Worm (Caenorhabditis elegans) whole organism, L2 larva: Measurements from ENCODE around the gene C30G12.2.

Experiments used
- C34F6.9 ChIP-seq: fragments of 150-350 bp; optimal IDR thresholded peaks from 2 replicates; lab custom pipeline; 2014; ENCODE audit warnings: missing biosample characterization, missing genetic modification characterization
- R02D3.7 ChIP-seq: fragments of 150-350 bp; optimal IDR thresholded peaks from 2 replicates; lab custom pipeline; 2014; ENCODE audit warnings: missing biosample characterization, missing genetic modification characterization
- Y55F3AM.14 ChIP-seq: fragments of 200-800 bp; sonication (Bioruptor generic); optimal IDR thresholded peaks from 2 replicates; lab custom pipeline; 2018; ENCODE audit warnings: mild to moderate bottlenecking, missing genetic modification characterization, missing compliant biosample characterization
- ZK546.5 ChIP-seq: sonication (generic microtip); optimal IDR thresholded peaks from 2 replicates; lab custom pipeline; 2017; ENCODE audit warnings: missing biosample characterization, missing genetic modification characterization
- alr-1 ChIP-seq: fragments of 150-350 bp; optimal IDR thresholded peaks from 2 replicates; lab custom pipeline; 2014; ENCODE audit warnings: missing biosample characterization, missing genetic modification characterization
- aly-2 ChIP-seq: fragments of 150-350 bp; optimal IDR thresholded peaks from 2 replicates; lab custom pipeline; 2014; ENCODE audit warnings: missing biosample characterization, missing genetic modification characterization
- ama-1 ChIP-seq: fragments of 150-350 bp; optimal IDR thresholded peaks from 2 replicates; lab custom pipeline; 2018; ENCODE audit warnings: inconsistent platforms
- blmp-1 ChIP-seq: sonication (generic microtip); optimal IDR thresholded peaks from 2 replicates; lab custom pipeline; 2017; ENCODE audit warnings: missing genetic modification characterization, mild to moderate bottlenecking, missing compliant biosample characterization, antibody characterized with exemption, moderate library complexity; ENCODE audit not compliant: insufficient read depth
- ceh-16 ChIP-seq: fragments of 150-350 bp; optimal IDR thresholded peaks from 2 replicates; lab custom pipeline; 2014; ENCODE audit warnings: missing biosample characterization, missing genetic modification characterization
- ceh-82 ChIP-seq: fragments of 150-350 bp; optimal IDR thresholded peaks from 2 replicates; lab custom pipeline; 2014; ENCODE audit warnings: missing biosample characterization, missing genetic modification characterization
- crh-2 ChIP-seq: sonication (generic microtip); optimal IDR thresholded peaks from 2 replicates; lab custom pipeline; 2017; ENCODE audit warnings: missing biosample characterization, missing genetic modification characterization
- egl-27 ChIP-seq: sonication (generic microtip); optimal IDR thresholded peaks from 3 replicates; lab custom pipeline; 2017; ENCODE audit warnings: missing biosample characterization, missing genetic modification reagents, missing genetic modification characterization
- elt-1 ChIP-seq: fragments of 150-350 bp; optimal IDR thresholded peaks from 2 replicates; lab custom pipeline; 2014; ENCODE audit warnings: missing biosample characterization, missing genetic modification characterization
- elt-3 ChIP-seq: sonication (generic microtip); optimal IDR thresholded peaks from 2 replicates; lab custom pipeline; 2017; ENCODE audit warnings: missing biosample characterization, missing genetic modification characterization
- fos-1 ChIP-seq: fragments of 150-350 bp; optimal IDR thresholded peaks from 2 replicates; lab custom pipeline; 2014; ENCODE audit warnings: missing biosample characterization, missing genetic modification characterization
- gmeb-1 ChIP-seq: fragments of 150-350 bp; optimal IDR thresholded peaks from 2 replicates; lab custom pipeline; 2014; ENCODE audit warnings: missing biosample characterization, missing genetic modification characterization
- lin-11 ChIP-seq: fragments of 150-350 bp; sonication (generic microtip); optimal IDR thresholded peaks from 2 replicates; lab custom pipeline; 2014; ENCODE audit warnings: missing biosample characterization, missing genetic modification characterization, inconsistent platforms, mixed read lengths
- lin-13 ChIP-seq: fragments of 150-350 bp; optimal IDR thresholded peaks from 2 replicates; lab custom pipeline; 2014; ENCODE audit warnings: missing biosample characterization, missing genetic modification reagents, missing genetic modification characterization
- lin-39 ChIP-seq: fragments of 150-350 bp; optimal IDR thresholded peaks from 2 replicates; lab custom pipeline; 2014; ENCODE audit warnings: missing biosample characterization, missing genetic modification reagents, missing genetic modification characterization
- lsy-2 ChIP-seq, 2 experiments: fragments of 150-350 bp in 1 of 2; sonication (generic microtip) in 1 of 2; optimal IDR thresholded peaks; 2 replicates each; lab custom pipeline; 2014 to 2017; ENCODE audit warnings: missing biosample characterization in 2 of 2, missing genetic modification characterization in 2 of 2
- mab-5 ChIP-seq: fragments of 150-350 bp; optimal IDR thresholded peaks from 2 replicates; lab custom pipeline; 2014; ENCODE audit warnings: missing biosample characterization, missing genetic modification characterization
- mbf-1 ChIP-seq: sonication (generic microtip); optimal IDR thresholded peaks from 2 replicates; lab custom pipeline; 2017; ENCODE audit warnings: missing biosample characterization, missing genetic modification characterization
- mdl-1 ChIP-seq, 2 experiments: fragments of 150-350 bp in 1 of 2; sonication (generic microtip) in 1 of 2; optimal IDR thresholded peaks; 2 replicates each; lab custom pipeline; 2017; ENCODE audit warnings: missing biosample characterization in 2 of 2, missing genetic modification characterization in 2 of 2
- nhr-10 ChIP-seq: sonication (generic microtip); optimal IDR thresholded peaks from 2 replicates; lab custom pipeline; 2017; ENCODE audit warnings: missing biosample characterization, missing genetic modification characterization
- nhr-11 ChIP-seq: fragments of 150-350 bp; optimal IDR thresholded peaks from 2 replicates; lab custom pipeline; 2014; ENCODE audit warnings: missing biosample characterization, missing genetic modification characterization
- nhr-12 ChIP-seq: fragments of 150-350 bp; optimal IDR thresholded peaks from 2 replicates; lab custom pipeline; 2014; ENCODE audit warnings: missing biosample characterization, missing genetic modification characterization
- nhr-129 ChIP-seq: fragments of 150-350 bp; optimal IDR thresholded peaks from 2 replicates; lab custom pipeline; 2014; ENCODE audit warnings: missing biosample characterization, missing genetic modification characterization
- nhr-21 ChIP-seq: fragments of 150-350 bp; optimal IDR thresholded peaks from 2 replicates; lab custom pipeline; 2014; ENCODE audit warnings: missing biosample characterization, missing genetic modification characterization
- nhr-23 ChIP-seq: fragments of 150-350 bp; optimal IDR thresholded peaks from 2 replicates; lab custom pipeline; 2014; ENCODE audit warnings: missing biosample characterization, missing genetic modification reagents, missing genetic modification characterization
- nhr-237 ChIP-seq: fragments of 150-350 bp; optimal IDR thresholded peaks from 2 replicates; lab custom pipeline; 2014; ENCODE audit warnings: missing biosample characterization, missing genetic modification characterization
- nhr-25 ChIP-seq: fragments of 150-350 bp; sonication (generic microtip); optimal IDR thresholded peaks from 3 replicates; lab custom pipeline; 2014; ENCODE audit warnings: missing biosample characterization, missing genetic modification characterization
- nhr-6 ChIP-seq: fragments of 150-350 bp; optimal IDR thresholded peaks from 2 replicates; lab custom pipeline; 2014; ENCODE audit warnings: missing biosample characterization, missing genetic modification characterization
- peb-1 ChIP-seq: fragments of 150-350 bp; optimal IDR thresholded peaks from 2 replicates; lab custom pipeline; 2014; ENCODE audit warnings: missing biosample characterization, missing genetic modification characterization
- sem-4 ChIP-seq: fragments of 150-350 bp; optimal IDR thresholded peaks from 2 replicates; lab custom pipeline; 2014; ENCODE audit warnings: missing biosample characterization, missing genetic modification reagents, missing genetic modification characterization
- sma-3 ChIP-seq: sonication (generic microtip); optimal IDR thresholded peaks from 2 replicates; lab custom pipeline; 2016; ENCODE audit warnings: missing genetic modification reagents, missing genetic modification characterization, missing compliant biosample characterization
- sma-9 ChIP-seq, 2 experiments: fragments of 150-350 bp in 1 of 2; sonication (generic microtip) in 1 of 2; optimal IDR thresholded peaks; 2 replicates each; lab custom pipeline; 2014 to 2016; ENCODE audit warnings: missing genetic modification characterization in 2 of 2, mild to moderate bottlenecking in 1 of 2, missing biosample characterization in 1 of 2, missing compliant biosample characterization in 1 of 2, missing genetic modification reagents in 1 of 2, moderate library complexity in 1 of 2
- snpc-4 ChIP-seq: fragments of 150-350 bp; optimal IDR thresholded peaks from 2 replicates; lab custom pipeline; 2014; ENCODE audit warnings: missing biosample characterization, missing genetic modification characterization
- unc-39 ChIP-seq: fragments of 150-350 bp; optimal IDR thresholded peaks from 2 replicates; lab custom pipeline; 2014; ENCODE audit warnings: missing biosample characterization, missing genetic modification characterization
- unc-55 ChIP-seq: fragments of 150-350 bp; sonication (generic microtip); optimal IDR thresholded peaks from 3 replicates; lab custom pipeline; 2014; ENCODE audit warnings: missing biosample characterization, missing genetic modification reagents, missing genetic modification characterization
- unc-62 ChIP-seq: fragments of 150-350 bp; optimal IDR thresholded peaks from 2 replicates; lab custom pipeline; 2014; ENCODE audit warnings: missing biosample characterization, missing genetic modification reagents, missing genetic modification characterization
- ztf-1 ChIP-seq: fragments of 200-800 bp; sonication (Bioruptor generic); conservative IDR thresholded peaks from 2 replicates; pipeline ENCODE4 v1.3.6; 2022; ENCODE audit warnings: missing genetic modification characterization, missing compliant biosample characterization
- ztf-11 ChIP-seq: sonication (generic microtip); optimal IDR thresholded peaks from 2 replicates; lab custom pipeline; 2017; ENCODE audit warnings: missing biosample characterization, missing genetic modification characterization
- ztf-4 ChIP-seq: fragments of 150-350 bp; optimal IDR thresholded peaks from 2 replicates; lab custom pipeline; 2014; ENCODE audit warnings: missing biosample characterization, missing genetic modification characterization

Gene C30G12.2

ce11 chrII:7280584-7280983 is 9.6 kb upstream of the C30G12.2 start:
- TF ChIP-seq lin-13 (GFP tag; lab: Kevin White, UChicago) (no peak), blmp-1 (tag; lab: Kevin White, UChicago) (peak; percentile 18), sma-9 (GFP tag; optimal IDR thresholded peaks at IDR 0.05; lab: Kevin White, UChicago) (peak; percentile 23), sma-9 (tag; optimal IDR thresholded peaks at IDR 0.05; lab: Kevin White, UChicago) (no peak), fos-1 (tag; lab: Kevin White, UChicago) (peak; percentile 86), nhr-23 (tag; lab: Kevin White, UChicago) (no peak), mdl-1 (tag; optimal IDR thresholded peaks at IDR 0.05; lab: Kevin White, UChicago) (peak in 1 of 2 experiments; percentile 7), nhr-129 (peak; percentile 15)

ce11 chrII:7283063-7283462 is 7.2 kb upstream of the C30G12.2 start:
- TF ChIP-seq unc-55 (GFP tag; lab: Kevin White, UChicago) (no peak), sma-9 (GFP tag; optimal IDR thresholded peaks at IDR 0.05; lab: Kevin White, UChicago) (peak; percentile 4), sma-9 (tag; optimal IDR thresholded peaks at IDR 0.05; lab: Kevin White, UChicago) (no peak), ZK546.5 (tag; lab: Kevin White, UChicago) (no peak), ceh-16 (tag; lab: Kevin White, UChicago) (no peak), nhr-23 (tag; lab: Kevin White, UChicago) (no peak), nhr-21 (no peak)

- TF ChIP-seq mdl-1 (tag; optimal IDR thresholded peaks at IDR 0.05; lab: Kevin White, UChicago) (no peak), blmp-1 (tag; lab: Kevin White, UChicago) (no peak), nhr-237 (no peak), lin-13 (GFP tag; lab: Kevin White, UChicago) (no peak), aly-2 (no peak), elt-1 (tag; lab: Kevin White, UChicago) (no peak), sma-3 (GFP tag; lab: Kevin White, UChicago) (no peak), fos-1 (tag; lab: Kevin White, UChicago) (peak; percentile 61), snpc-4 (tag; lab: Kevin White, UChicago) (no peak), sma-9 (GFP tag; optimal IDR thresholded peaks at IDR 0.05; lab: Kevin White, UChicago) (peak; percentile 3), sma-9 (tag; optimal IDR thresholded peaks at IDR 0.05; lab: Kevin White, UChicago) (no peak), sem-4 (tag; lab: Kevin White, UChicago) (no peak), unc-55 (GFP tag; lab: Kevin White, UChicago) (no peak), C34F6.9 (tag; lab: Kevin White, UChicago) (no peak), crh-2 (tag; lab: Kevin White, UChicago) (peak; percentile 14), mbf-1 (no peak)
These were observed 3.1 kb upstream of the C30G12.2 start for ce11 chrII:7287140-7287539.

- TF ChIP-seq elt-1 (tag; lab: Kevin White, UChicago) (no peak), mdl-1 (tag; optimal IDR thresholded peaks at IDR 0.05; lab: Kevin White, UChicago) (peak in 1 of 2 experiments; percentile 73), crh-2 (tag; lab: Kevin White, UChicago) (peak; percentile 8), elt-3 (tag; lab: Kevin White, UChicago) (no peak), Y55F3AM.14 (no peak), nhr-6 (tag; lab: Kevin White, UChicago) (no peak), nhr-11 (tag; lab: Kevin White, UChicago) (no peak), R02D3.7 (tag; lab: Kevin White, UChicago) (no peak), lin-11 (tag; lab: Kevin White, UChicago) (no peak), unc-39 (tag; lab: Kevin White, UChicago) (no peak), gmeb-1 (no peak), nhr-10 (no peak), snpc-4 (tag; lab: Kevin White, UChicago) (no peak), fos-1 (tag; lab: Kevin White, UChicago) (peak; percentile 64), C34F6.9 (tag; lab: Kevin White, UChicago) (no peak), nhr-21 (peak; percentile 88), ztf-4 (tag; lab: Kevin White, UChicago) (no peak), lin-39 (no peak), egl-27 (tag; lab: Kevin White, UChicago) (peak; percentile 22), nhr-237 (no peak), nhr-25 (no peak), ztf-11 (tag; lab: Kevin White, UChicago) (no peak), ztf-1 (no peak), lsy-2 (tag; optimal IDR thresholded peaks at IDR 0.05; lab: Kevin White, UChicago) (no peak), unc-62 (GFP tag; lab: Kevin White, UChicago) (peak; percentile 41), aly-2 (no peak), unc-55 (GFP tag; lab: Kevin White, UChicago) (no peak), nhr-129 (peak; percentile 3), nhr-23 (tag; lab: Kevin White, UChicago) (no peak), peb-1 (tag; lab: Kevin White, UChicago) (no peak), mbf-1 (no peak), mab-5 (tag; lab: Kevin White, UChicago) (peak; percentile 69), lin-13 (GFP tag; lab: Kevin White, UChicago) (no peak), ceh-82 (tag; lab: Kevin White, UChicago) (no peak), nhr-12 (no peak), sem-4 (tag; lab: Kevin White, UChicago) (no peak), alr-1 (tag; lab: Kevin White, UChicago) (no peak), blmp-1 (tag; lab: Kevin White, UChicago) (peak; percentile 69), ama-1 (lab: Kevin White, UChicago) (no peak), ceh-16 (tag; lab: Kevin White, UChicago) (no peak)
These were observed 2.5 kb upstream of the C30G12.2 start for ce11 chrII:7287709-7288108.
